Worm (Caenorhabditis elegans) whole organism, L1 larva: Measurements from ENCODE around the gene F13B9.2.

ENCODE experiments used
- C34B4.2 ChIP-seq: sonication (generic microtip); optimal IDR thresholded peaks from 2 replicates; lab custom pipeline; 2017; ENCODE audit warnings: mild to moderate bottlenecking, missing genetic modification characterization, missing compliant biosample characterization
- aha-1 ChIP-seq: fragments of 150-350 bp; optimal IDR thresholded peaks from 2 replicates; lab custom pipeline; 2014; ENCODE audit warnings: missing biosample characterization, missing genetic modification characterization
- aly-2 ChIP-seq: fragments of 150-350 bp; optimal IDR thresholded peaks from 2 replicates; lab custom pipeline; 2014; ENCODE audit warnings: missing biosample characterization, missing genetic modification characterization
- blmp-1 ChIP-seq: fragments of 150-350 bp; optimal IDR thresholded peaks from 2 replicates; lab custom pipeline; 2014; ENCODE audit warnings: missing biosample characterization, missing genetic modification characterization
- ceh-63 ChIP-seq: fragments of 200-800 bp; sonication (Bioruptor generic); optimal IDR thresholded peaks from 2 replicates; lab custom pipeline; 2018; ENCODE audit warnings: mild to moderate bottlenecking, missing genetic modification characterization, missing compliant biosample characterization
- ceh-82 ChIP-seq, 3 experiments: fragments of 150-350 bp in 1 of 3; sonication (generic microtip) in 2 of 3; optimal IDR thresholded peaks; 2 replicates each; lab custom pipeline; 2014 to 2017; ENCODE audit warnings: missing biosample characterization in 3 of 3, missing genetic modification characterization in 3 of 3
- ceh-90 ChIP-seq: sonication (generic microtip); optimal IDR thresholded peaks from 2 replicates; lab custom pipeline; 2016; ENCODE audit warnings: missing genetic modification characterization, missing compliant biosample characterization
- ces-1 ChIP-seq: fragments of 150-350 bp; optimal IDR thresholded peaks from 2 replicates; lab custom pipeline; 2014; ENCODE audit warnings: missing biosample characterization, missing genetic modification reagents, missing genetic modification characterization
- dpl-1 ChIP-seq, 3 experiments: fragments of 150-350 bp in 2 of 3; sonication (generic microtip) in 1 of 3; optimal IDR thresholded peaks; 2 replicates each; lab custom pipeline; 2014 to 2017; ENCODE audit warnings: missing biosample characterization in 3 of 3, missing genetic modification characterization in 3 of 3, missing genetic modification reagents in 3 of 3
- dsc-1 ChIP-seq: sonication (generic microtip); optimal IDR thresholded peaks from 2 replicates; lab custom pipeline; 2016; ENCODE audit warnings: mild to moderate bottlenecking, missing genetic modification characterization, missing compliant biosample characterization
- efl-1 ChIP-seq, 4 experiments: fragments of 150-350 bp; optimal IDR thresholded peaks in 3 of 4; peaks in 1 of 4; 1 replicate in 1 of 4; 2 replicates in 3 of 4; lab custom pipeline; 2014; ENCODE audit warnings: missing biosample characterization in 2 of 4, missing genetic modification characterization in 2 of 4, missing genetic modification reagents in 2 of 4
- elt-2 ChIP-seq: sonication (generic microtip); optimal IDR thresholded peaks from 2 replicates; lab custom pipeline; 2016; ENCODE audit warnings: missing genetic modification characterization, mild to moderate bottlenecking, inconsistent platforms, missing compliant biosample characterization, missing genetic modification reagents
- fkh-10 ChIP-seq: sonication (generic microtip); optimal IDR thresholded peaks from 2 replicates; lab custom pipeline; 2017; ENCODE audit warnings: missing biosample characterization, missing genetic modification reagents, missing genetic modification characterization
- hlh-17 ChIP-seq: fragments of 200-800 bp; sonication (Bioruptor generic); optimal IDR thresholded peaks from 2 replicates; lab custom pipeline; 2018; ENCODE audit warnings: missing genetic modification characterization, mild to moderate bottlenecking, missing compliant biosample characterization, moderate library complexity, borderline replicate concordance
- hlh-4 ChIP-seq: sonication (generic microtip); optimal IDR thresholded peaks from 2 replicates; lab custom pipeline; 2016; ENCODE audit warnings: mild to moderate bottlenecking, missing genetic modification characterization, missing compliant biosample characterization
- jun-1 ChIP-seq: fragments of 150-350 bp; optimal IDR thresholded peaks from 2 replicates; lab custom pipeline; 2014; ENCODE audit warnings: missing biosample characterization, missing genetic modification reagents, missing genetic modification characterization
- lin-14 ChIP-seq: fragments of 200-800 bp; sonication (Bioruptor generic); optimal IDR thresholded peaks from 2 replicates; lab custom pipeline; 2018; ENCODE audit warnings: mild to moderate bottlenecking, missing genetic modification characterization, moderate library complexity, missing compliant biosample characterization
- mef-2 ChIP-seq: fragments of 150-350 bp; optimal IDR thresholded peaks from 2 replicates; lab custom pipeline; 2014; ENCODE audit warnings: missing biosample characterization, missing genetic modification characterization
- mep-1 ChIP-seq: fragments of 150-350 bp; optimal IDR thresholded peaks from 2 replicates; lab custom pipeline; 2014; ENCODE audit warnings: missing biosample characterization, missing genetic modification characterization
- nhr-19 ChIP-seq: fragments of 200-800 bp; sonication (Bioruptor generic); conservative IDR thresholded peaks from 2 replicates; pipeline ENCODE4 v1.3.6; 2022; ENCODE audit warnings: missing genetic modification characterization, missing compliant biosample characterization
- nhr-20 ChIP-seq: sonication (generic microtip); optimal IDR thresholded peaks from 2 replicates; lab custom pipeline; 2016; ENCODE audit warnings: mild to moderate bottlenecking, missing genetic modification characterization, missing compliant biosample characterization
- nhr-28 ChIP-seq: fragments of 150-350 bp; optimal IDR thresholded peaks from 2 replicates; lab custom pipeline; 2014; ENCODE audit warnings: missing biosample characterization, missing genetic modification characterization
- nhr-71 ChIP-seq: sonication (generic microtip); optimal IDR thresholded peaks from 2 replicates; lab custom pipeline; 2016; ENCODE audit warnings: mild to moderate bottlenecking, missing genetic modification characterization, moderate library complexity, missing compliant biosample characterization
- nhr-76 ChIP-seq: sonication (generic microtip); optimal IDR thresholded peaks from 2 replicates; lab custom pipeline; 2017; ENCODE audit warnings: missing biosample characterization, missing genetic modification characterization
- nhr-85 ChIP-seq: sonication (generic microtip); peaks from one replicate; lab custom pipeline; 2016; ENCODE audit warnings: missing genetic modification characterization, inconsistent platforms, missing compliant biosample characterization
- pax-3 ChIP-seq: fragments of 200-800 bp; sonication (Bioruptor generic); optimal IDR thresholded peaks from 2 replicates; lab custom pipeline; 2018; ENCODE audit warnings: mild to moderate bottlenecking, missing genetic modification characterization, moderate library complexity, missing compliant biosample characterization
- skn-1 ChIP-seq: fragments of 150-350 bp; optimal IDR thresholded peaks from 2 replicates; lab custom pipeline; 2014; ENCODE audit warnings: missing biosample characterization, missing genetic modification characterization
- sox-4 ChIP-seq: sonication (generic microtip); optimal IDR thresholded peaks from 2 replicates; lab custom pipeline; 2016; ENCODE audit warnings: missing genetic modification characterization, missing compliant biosample characterization
- sptf-1 ChIP-seq: fragments of 150-350 bp; optimal IDR thresholded peaks from 2 replicates; lab custom pipeline; 2014; ENCODE audit warnings: missing biosample characterization, missing genetic modification characterization
- sup-37 ChIP-seq: fragments of 200-800 bp; sonication (Bioruptor generic); optimal IDR thresholded peaks from 2 replicates; lab custom pipeline; 2018; ENCODE audit warnings: mild to moderate bottlenecking, missing genetic modification characterization, missing compliant biosample characterization
- unc-130 ChIP-seq: fragments of 150-350 bp; optimal IDR thresholded peaks from 2 replicates; lab custom pipeline; 2017; ENCODE audit warnings: missing biosample characterization, missing genetic modification characterization, inconsistent platforms
- unc-98 ChIP-seq: fragments of 200-800 bp; sonication (Bioruptor generic); IDR thresholded peaks from 2 replicates; pipeline ENCODE4 v1.3.6; 2022; ENCODE audit warnings: missing genetic modification characterization, missing compliant biosample characterization
- zag-1 ChIP-seq: fragments of 150-350 bp; optimal IDR thresholded peaks from 2 replicates; lab custom pipeline; 2014; ENCODE audit warnings: missing biosample characterization, missing genetic modification characterization
- ztf-11 ChIP-seq, 2 experiments: sonication (generic microtip); optimal IDR thresholded peaks; 2 replicates each; lab custom pipeline; 2016 to 2017; ENCODE audit warnings: missing genetic modification characterization in 2 of 2, missing biosample characterization in 1 of 2, missing compliant biosample characterization in 1 of 2

F13B9.2 gene

DNA sequence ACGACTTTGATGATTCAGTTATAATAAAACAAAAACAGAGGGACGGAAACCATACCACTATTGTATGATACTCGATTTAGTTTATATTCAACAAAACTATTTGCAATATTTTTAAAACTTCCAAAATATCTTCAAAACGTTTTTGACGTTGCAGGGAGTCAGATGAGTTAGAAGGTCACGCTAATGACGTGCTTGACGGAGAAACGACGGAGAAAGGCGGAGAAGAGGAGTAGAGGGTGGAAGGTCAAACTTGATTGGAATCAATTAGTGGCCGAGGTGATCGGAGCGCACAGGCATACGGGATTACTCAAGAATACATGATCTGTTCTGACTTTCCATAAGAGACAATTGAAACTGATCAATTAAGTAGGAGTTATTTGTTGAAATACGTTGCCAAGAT is 17.3 kb downstream of the F13B9.2 start:
- TF ChIP-seq mef-2 (tag; lab: Kevin White, UChicago): no peak
- TF ChIP-seq ceh-90 (tag; lab: Kevin White, UChicago): no peak
- no peak for TF ChIP-seq ces-1 (GFP tag; lab: Kevin White, UChicago)
- TF ChIP-seq nhr-28 (tag; lab: Kevin White, UChicago): no peak
- TF ChIP-seq dpl-1 (GFP tag; optimal IDR thresholded peaks at IDR 0.05; lab: Kevin White, UChicago): no peak
- no peak for TF ChIP-seq efl-1 (optimal IDR thresholded peaks at IDR 0.05; lab: Kevin White, UChicago)
- peak in 1 of 2 experiments; percentile 90 for TF ChIP-seq efl-1 (GFP tag; optimal IDR thresholded peaks at IDR 0.05 in 1 of 2; lab: Kevin White, UChicago)
- peak; percentile 73 for TF ChIP-seq nhr-85 (tag; lab: Kevin White, UChicago)
- TF ChIP-seq blmp-1 (tag; lab: Kevin White, UChicago): peak; percentile 69
- no peak for TF ChIP-seq unc-130
- TF ChIP-seq ceh-63 (GFP tag; lab: Kevin White, UChicago): no peak
- TF ChIP-seq zag-1: no peak
- TF ChIP-seq mep-1 (tag; lab: Kevin White, UChicago): peak; percentile 24
- no peak for TF ChIP-seq sptf-1 (tag; lab: Kevin White, UChicago)
- TF ChIP-seq fkh-10 (GFP tag; lab: Kevin White, UChicago): no peak
- no peak for TF ChIP-seq aly-2 (tag; lab: Kevin White, UChicago)
- no peak for TF ChIP-seq sup-37
- TF ChIP-seq nhr-19 (GFP tag; lab: Robert Waterston, UW): no peak
- no peak for TF ChIP-seq skn-1 (tag; lab: Kevin White, UChicago)
- no peak for TF ChIP-seq ceh-82 (tag; optimal IDR thresholded peaks at IDR 0.05; lab: Kevin White, UChicago)
- TF ChIP-seq elt-2: no peak
- TF ChIP-seq nhr-71 (tag; lab: Kevin White, UChicago): no peak
- no peak for TF ChIP-seq jun-1 (tag; lab: Kevin White, UChicago)
- TF ChIP-seq aha-1 (tag; lab: Kevin White, UChicago): no peak
- TF ChIP-seq unc-98 (GFP tag; lab: Robert Waterston, UW): no peak
- TF ChIP-seq nhr-20 (tag; lab: Kevin White, UChicago): peak; percentile 28
- TF ChIP-seq lin-14 (GFP tag; lab: Kevin White, UChicago): peak; percentile 21
- TF ChIP-seq nhr-76: no peak

DNA sequence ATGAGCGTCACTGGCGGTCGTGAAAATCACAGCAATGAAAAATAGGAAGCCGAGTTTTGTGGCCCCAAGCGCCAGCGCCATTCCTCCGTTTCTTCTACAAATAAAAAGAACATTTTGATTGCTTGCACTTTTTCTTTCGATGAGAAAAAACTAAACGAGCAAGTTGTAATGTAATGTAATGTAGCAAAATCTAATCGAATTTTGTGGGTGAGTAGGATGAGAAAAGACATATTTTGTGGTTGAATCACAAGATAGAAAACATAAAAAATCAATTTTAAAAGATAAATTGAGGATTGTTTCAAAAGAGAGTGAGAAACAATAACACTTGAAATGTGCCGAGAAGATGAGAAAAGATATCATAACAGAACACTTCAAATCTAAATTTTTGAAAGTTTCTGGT is 22.1 kb downstream of the F13B9.2 start, which contains the start of gene R09F10.5:
Gene R09F10.5, minus strand, starts transcription at position 101 of the 400 bp plus-strand sequence.
- no peak for TF ChIP-seq hlh-17 (GFP tag; lab: Kevin White, UChicago)
- TF ChIP-seq lin-14 (GFP tag; lab: Kevin White, UChicago): peak; percentile 15
- peak; percentile 19 for TF ChIP-seq ces-1 (GFP tag; lab: Kevin White, UChicago)
- TF ChIP-seq, all 84 proteins: peak for 2

DNA sequence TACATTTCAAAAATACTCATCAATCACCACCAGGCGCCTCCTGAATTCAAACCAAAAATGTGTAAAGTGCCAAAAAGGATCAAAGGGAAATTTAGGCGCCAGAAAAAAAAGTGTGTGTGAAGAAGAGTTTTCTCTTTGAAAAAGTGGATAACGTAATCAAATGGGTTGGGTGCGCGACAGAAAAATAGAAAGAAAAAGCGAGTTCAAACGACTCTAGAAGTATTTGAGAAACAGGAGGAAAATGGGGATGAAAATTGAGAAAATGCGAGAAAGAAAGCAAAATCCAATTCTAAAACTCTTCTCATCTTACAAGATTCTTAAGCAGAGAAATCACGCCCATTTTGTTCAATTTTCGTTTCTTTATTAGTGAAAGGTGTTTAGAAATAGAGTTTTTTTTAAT is 23.0 kb downstream of the F13B9.2 start:
- TF ChIP-seq ztf-11 (tag; optimal IDR thresholded peaks at IDR 0.05; lab: Kevin White, UChicago): no peak
- no peak for TF ChIP-seq hlh-4
- TF ChIP-seq C34B4.2: no peak
- TF ChIP-seq fkh-10 (GFP tag; lab: Kevin White, UChicago): peak; percentile 39
- TF ChIP-seq sox-4 (tag; lab: Kevin White, UChicago): no peak
- peak; percentile 9 for TF ChIP-seq lin-14 (GFP tag; lab: Kevin White, UChicago)
- peak; percentile 18 for TF ChIP-seq nhr-85 (tag; lab: Kevin White, UChicago)
- no peak for TF ChIP-seq sptf-1 (tag; lab: Kevin White, UChicago)

DNA sequence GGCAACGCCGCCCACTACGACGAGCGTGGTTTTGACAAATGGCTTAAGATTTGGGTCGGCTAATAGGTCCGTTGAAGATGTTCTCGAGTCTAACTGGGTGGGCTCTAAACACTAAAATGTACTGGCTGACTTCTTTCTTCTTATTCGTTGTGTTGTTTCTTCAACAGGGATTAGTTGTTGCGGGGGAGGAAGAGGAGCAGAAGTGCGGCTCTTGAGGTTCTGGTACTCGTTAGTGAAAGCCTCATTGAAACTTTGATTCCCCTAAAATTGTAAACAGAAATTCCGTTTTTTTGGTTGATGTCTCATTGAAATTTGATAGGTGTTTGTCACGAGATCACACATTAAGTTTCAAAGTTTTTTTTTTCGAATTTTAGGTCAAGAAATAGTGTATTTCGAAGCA is 25.3 kb downstream of the F13B9.2 start:
- no peak for TF ChIP-seq pax-3 (tag; lab: Kevin White, UChicago)
- TF ChIP-seq dsc-1 (tag; lab: Kevin White, UChicago): peak; percentile 69

ce11 chrX:8311590-8311989 is 26.1 kb downstream of the F13B9.2 start:
- peak; percentile 40 for TF ChIP-seq lin-14 (GFP tag; lab: Kevin White, UChicago)
- TF ChIP-seq nhr-20 (tag; lab: Kevin White, UChicago): no peak
